Worm (Caenorhabditis elegans): Measurements from ENCODE around the gene dyrb-1.
A peak's percentile ranks its signal among the peaks of the same experiment; 100 is the strongest.

- TF ChIP-seq ama-1 (optimal IDR thresholded peaks at IDR 0.05) (no peak), unc-55 (GFP tag; optimal IDR thresholded peaks at IDR 0.05) (peak; percentile 32), pag-3 (tag; optimal IDR thresholded peaks at IDR 0.05; ENCODE audit: borderline replicate concordance) (no peak), odd-2 (tag; optimal IDR thresholded peaks at IDR 0.05) (no peak), F13H6.1 (tag; optimal IDR thresholded peaks at IDR 0.05) (no peak), dmd-4 (tag; optimal IDR thresholded peaks at IDR 0.05; ENCODE audit: borderline replicate concordance) (no peak), tbx-2 (tag; optimal IDR thresholded peaks at IDR 0.05) (no peak), ceh-9 (tag; optimal IDR thresholded peaks at IDR 0.05) (no peak), nfya-1 (tag; optimal IDR thresholded peaks at IDR 0.05) (no peak), lin-11 (tag; optimal IDR thresholded peaks at IDR 0.05) (no peak), pqm-1 (tag; optimal IDR thresholded peaks at IDR 0.05) (no peak)
Observed at ce11 chrII:9076098-9076879, 30.7 kb downstream of the dyrb-1 start.
